Fruit fly (Drosophila melanogaster) whole organism, embryonic: ENCODE results near the gene Send2.

Experiments
- Atf-2 ChIP-seq: fragments of 200-800 bp; sonication (Bioruptor generic); optimal IDR thresholded peaks from 2 replicates; lab custom pipeline; 2016; ENCODE audit warnings: missing biosample characterization, missing genetic modification characterization
- CG11247 ChIP-seq: fragments of 200-800 bp; sonication (Bioruptor generic); IDR thresholded peaks from 2 replicates; pipeline ENCODE4 v1.3.6; 2022; ENCODE audit warnings: missing biosample characterization, missing genetic modification characterization
- CG11560 ChIP-seq: fragments of 200-800 bp; sonication (Bioruptor generic); IDR thresholded peaks from 3 replicates; pipeline ENCODE4 v1.3.6; 2022; ENCODE audit warnings: missing biosample characterization, missing genetic modification characterization
- CG12769 ChIP-seq: fragments of 200-800 bp; sonication (Bioruptor generic); optimal IDR thresholded peaks from 2 replicates; lab custom pipeline; 2019; ENCODE audit warnings: missing biosample characterization, mild to moderate bottlenecking, missing genetic modification characterization, moderate library complexity
- CG13123 ChIP-seq: fragments of 200-800 bp; sonication (Bioruptor generic); optimal IDR thresholded peaks from 2 replicates; lab custom pipeline; 2016; ENCODE audit warnings: missing biosample characterization, missing genetic modification characterization
- CG15011 ChIP-seq: fragments of 200-800 bp; sonication (Bioruptor generic); optimal IDR thresholded peaks from 3 replicates; lab custom pipeline; 2018; ENCODE audit warnings: missing biosample characterization, mild to moderate bottlenecking, missing genetic modification characterization
- CG16779 ChIP-seq: fragments of 200-800 bp; sonication (Bioruptor generic); IDR thresholded peaks from 2 replicates; pipeline ENCODE4 v1.3.6; 2022; ENCODE audit warnings: missing biosample characterization, missing genetic modification characterization
- CG17912 ChIP-seq: fragments of 200-800 bp; sonication (Bioruptor generic); optimal IDR thresholded peaks from 2 replicates; lab custom pipeline; 2018; ENCODE audit warnings: missing biosample characterization, mild to moderate bottlenecking, missing genetic modification characterization
- CG2712 ChIP-seq: fragments of 200-800 bp; optimal IDR thresholded peaks from 3 replicates; lab custom pipeline; 2019; ENCODE audit warnings: missing biosample characterization, mild to moderate bottlenecking, missing genetic modification characterization, moderate library complexity
- CG32532 ChIP-seq: fragments of 200-800 bp; sonication (Bioruptor generic); IDR thresholded peaks from 2 replicates; pipeline ENCODE4 v1.3.6; 2022; ENCODE audit warnings: missing biosample characterization, missing genetic modification characterization
- CG3838 ChIP-seq: fragments of 200-800 bp; sonication (Bioruptor generic); optimal IDR thresholded peaks from 3 replicates; lab custom pipeline; 2016; ENCODE audit warnings: missing biosample characterization, missing genetic modification characterization
- CG43689 ChIP-seq: fragments of 200-800 bp; sonication (Bioruptor generic); IDR thresholded peaks from 2 replicates; pipeline ENCODE4 v1.3.6; 2022; ENCODE audit warnings: missing biosample characterization, missing genetic modification characterization
- CG4730 ChIP-seq: fragments of 200-800 bp; sonication (Bioruptor generic); IDR thresholded peaks from 2 replicates; pipeline ENCODE4 v1.3.6; 2022; ENCODE audit warnings: missing biosample characterization, missing genetic modification characterization
- CG6654 ChIP-seq: fragments of 200-800 bp; sonication (Bioruptor generic); optimal IDR thresholded peaks from 2 replicates; lab custom pipeline; 2017; ENCODE audit warnings: missing biosample characterization, mild to moderate bottlenecking, missing genetic modification characterization
- CG6683 ChIP-seq: fragments of 200-800 bp; sonication (Bioruptor generic); optimal IDR thresholded peaks from 2 replicates; lab custom pipeline; 2017; ENCODE audit warnings: missing biosample characterization, mild to moderate bottlenecking, missing genetic modification characterization, missing genetic modification reagents
- CG7928 ChIP-seq: fragments of 200-800 bp; sonication (Bioruptor generic); optimal IDR thresholded peaks from 2 replicates; lab custom pipeline; 2017; ENCODE audit warnings: missing biosample characterization, mild to moderate bottlenecking, missing genetic modification characterization
- D ChIP-seq, 2 experiments: fragments of 200-800 bp in 1 of 2; fragments of >200 bp in 1 of 2; sonication (Bioruptor generic) in 1 of 2; optimal IDR thresholded peaks; 2 replicates in 1 of 2; 3 replicates in 1 of 2; lab custom pipeline; 2017; ENCODE audit warnings: mild to moderate bottlenecking in 1 of 2, missing biosample characterization in 1 of 2, missing genetic modification characterization in 1 of 2, missing genetic modification reagents in 1 of 2
- D19A ChIP-seq: fragments of 200-800 bp; optimal IDR thresholded peaks from 3 replicates; lab custom pipeline; 2019; ENCODE audit warnings: missing biosample characterization, mild to moderate bottlenecking, missing genetic modification characterization, moderate library complexity
- Deaf1 ChIP-seq: fragments of 200-800 bp; optimal IDR thresholded peaks from 3 replicates; lab custom pipeline; 2019; ENCODE audit warnings: missing biosample characterization, mild to moderate bottlenecking, missing genetic modification characterization, moderate library complexity
- Dip3 ChIP-seq: fragments of 200-800 bp; sonication (Bioruptor generic); optimal IDR thresholded peaks from 3 replicates; lab custom pipeline; 2016; ENCODE audit warnings: missing biosample characterization, missing genetic modification characterization
- Doc3 ChIP-seq: fragments of 200-800 bp; sonication (Bioruptor generic); IDR thresholded peaks from 3 replicates; pipeline ENCODE4 v1.3.6; 2022; ENCODE audit warnings: missing biosample characterization, missing genetic modification characterization; ENCODE audit not compliant: partially characterized antibody
- Drgx ChIP-seq: fragments of 200-800 bp; sonication (Bioruptor generic); IDR thresholded peaks from 2 replicates; pipeline ENCODE4 v1.3.6; 2022; ENCODE audit warnings: missing biosample characterization, missing genetic modification characterization
- Gug ChIP-seq: fragments of 200-800 bp; sonication (Bioruptor generic); IDR thresholded peaks from 4 replicates; pipeline ENCODE4 v1.3.6; 2022; ENCODE audit warnings: missing biosample characterization, missing genetic modification characterization
- Hey ChIP-seq: fragments of 200-800 bp; sonication (Bioruptor generic); optimal IDR thresholded peaks from 3 replicates; lab custom pipeline; 2018; ENCODE audit warnings: missing biosample characterization, mild to moderate bottlenecking, missing genetic modification characterization
- Hr3 ChIP-seq: fragments of 200-800 bp; sonication (Bioruptor generic); optimal IDR thresholded peaks from 3 replicates; lab custom pipeline; 2016; ENCODE audit warnings: missing biosample characterization, missing genetic modification characterization
- Spps ChIP-seq: fragments of 200-800 bp; sonication (Bioruptor generic); optimal IDR thresholded peaks from 2 replicates; lab custom pipeline; 2018; ENCODE audit warnings: missing biosample characterization, mild to moderate bottlenecking, missing genetic modification characterization
- Xbp1 ChIP-seq: fragments of 200-800 bp; sonication (Bioruptor generic); optimal IDR thresholded peaks from 3 replicates; lab custom pipeline; 2016; ENCODE audit warnings: missing biosample characterization, mild to moderate bottlenecking, missing genetic modification characterization
- abd-A ChIP-seq: fragments of 200-800 bp; sonication (Bioruptor generic); optimal IDR thresholded peaks from 3 replicates; lab custom pipeline; 2019; ENCODE audit warnings: missing biosample characterization, mild to moderate bottlenecking, missing genetic modification characterization, moderate library complexity
- aop ChIP-seq: fragments of 200-800 bp; sonication (Bioruptor generic); IDR thresholded peaks from 2 replicates; pipeline ENCODE4 v1.3.6; 2022; ENCODE audit warnings: missing biosample characterization, missing genetic modification characterization
- bab2 ChIP-seq: fragments of 200-800 bp; sonication (Bioruptor generic); optimal IDR thresholded peaks from 2 replicates; lab custom pipeline; 2016; ENCODE audit warnings: missing biosample characterization, missing genetic modification characterization
- br ChIP-seq: fragments of >200 bp; optimal IDR thresholded peaks from 2 replicates; lab custom pipeline; 2017
- cas ChIP-seq: fragments of 200-800 bp; sonication (Bioruptor generic); IDR thresholded peaks from 2 replicates; pipeline ENCODE4 v1.3.6; 2022; ENCODE audit warnings: missing biosample characterization, missing genetic modification characterization
- caup ChIP-seq: fragments of 200-800 bp; sonication (Bioruptor generic); optimal IDR thresholded peaks from 3 replicates; lab custom pipeline; 2017; ENCODE audit warnings: missing biosample characterization, mild to moderate bottlenecking, missing genetic modification characterization, moderate library complexity; ENCODE audit not compliant: severe bottlenecking
- chif ChIP-seq, 2 experiments: fragments of 200-800 bp; sonication (Bioruptor generic); optimal IDR thresholded peaks; 3 replicates each; lab custom pipeline; 2016; ENCODE audit warnings: missing biosample characterization in 2 of 2, missing genetic modification characterization in 2 of 2
- dimm ChIP-seq: fragments of 200-800 bp; sonication (Bioruptor generic); IDR thresholded peaks from 2 replicates; pipeline ENCODE4 v1.3.6; 2022; ENCODE audit warnings: missing biosample characterization, missing genetic modification characterization
- dpn ChIP-seq, 2 experiments: fragments of 200-800 bp; sonication (Bioruptor generic); optimal IDR thresholded peaks; 3 replicates each; lab custom pipeline; 2016; ENCODE audit warnings: missing biosample characterization in 2 of 2, missing genetic modification characterization in 2 of 2
- gce ChIP-seq: fragments of 200-800 bp; sonication (Bioruptor generic); IDR thresholded peaks from 3 replicates; pipeline ENCODE4 v1.3.6; 2022; ENCODE audit warnings: missing biosample characterization, missing genetic modification characterization
- grn ChIP-seq: fragments of 200-800 bp; sonication (Bioruptor generic); optimal IDR thresholded peaks from 3 replicates; lab custom pipeline; 2017; ENCODE audit warnings: missing biosample characterization, missing genetic modification characterization
- gsb ChIP-seq: fragments of 200-800 bp; sonication (Bioruptor generic); IDR thresholded peaks from 2 replicates; pipeline ENCODE4 v1.3.6; 2022; ENCODE audit warnings: missing biosample characterization, missing genetic modification characterization
- gsb-n ChIP-seq: fragments of 200-800 bp; sonication (Bioruptor generic); optimal IDR thresholded peaks from 3 replicates; lab custom pipeline; 2018; ENCODE audit warnings: missing biosample characterization, mild to moderate bottlenecking, missing genetic modification characterization
- gt ChIP-seq: fragments of 200-800 bp; sonication (Bioruptor generic); IDR thresholded peaks from 2 replicates; pipeline ENCODE4 v1.3.6; 2022; ENCODE audit warnings: missing biosample characterization, missing genetic modification characterization
- ham ChIP-seq: fragments of 200-800 bp; sonication (Bioruptor generic); IDR thresholded peaks from 2 replicates; pipeline ENCODE4 v1.3.6; 2022; ENCODE audit warnings: missing biosample characterization, missing genetic modification characterization
- hbn ChIP-seq: fragments of 200-800 bp; sonication (Bioruptor generic); IDR thresholded peaks from 2 replicates; pipeline ENCODE4 v1.3.6; 2022; ENCODE audit warnings: missing biosample characterization, missing genetic modification characterization; ENCODE audit not compliant: partially characterized antibody
- hkb ChIP-seq, 2 experiments: fragments of 200-800 bp in 1 of 2; fragments of >200 bp in 1 of 2; sonication (Bioruptor generic) in 1 of 2; IDR thresholded peaks in 1 of 2; optimal IDR thresholded peaks in 1 of 2; 2 replicates each; pipeline versions ENCODE4 v1.3.6 to Lab custom; 2017 to 2022; ENCODE audit warnings: missing biosample characterization in 1 of 2, missing genetic modification characterization in 1 of 2
- hth ChIP-seq: fragments of >200 bp; optimal IDR thresholded peaks from 2 replicates; lab custom pipeline; 2017; ENCODE audit warnings: inconsistent platforms
- inv ChIP-seq: fragments of 200-800 bp; sonication (Bioruptor generic); IDR thresholded peaks from 2 replicates; pipeline ENCODE4 v1.3.6; 2022; ENCODE audit warnings: missing biosample characterization, missing genetic modification characterization; ENCODE audit not compliant: partially characterized antibody
- pnt ChIP-seq: fragments of 200-800 bp; sonication (Bioruptor generic); optimal IDR thresholded peaks from 3 replicates; lab custom pipeline; 2016; ENCODE audit warnings: missing biosample characterization, missing genetic modification characterization
- sim ChIP-seq: fragments of 200-800 bp; sonication (Bioruptor generic); IDR thresholded peaks from 2 replicates; pipeline ENCODE4 v1.3.6; 2022; ENCODE audit warnings: missing biosample characterization, missing genetic modification characterization
- slp2 ChIP-seq: fragments of 200-800 bp; sonication (Bioruptor generic); optimal IDR thresholded peaks from 2 replicates; lab custom pipeline; 2016; ENCODE audit warnings: missing biosample characterization, missing genetic modification characterization
- sr ChIP-seq: fragments of 200-800 bp; sonication (Bioruptor generic); IDR thresholded peaks from 3 replicates; pipeline ENCODE4 v1.3.6; 2022; ENCODE audit warnings: missing biosample characterization, missing genetic modification characterization
- tll ChIP-seq, 2 experiments: fragments of 200-800 bp in 1 of 2; fragments of >200 bp in 1 of 2; sonication (Bioruptor generic) in 1 of 2; optimal IDR thresholded peaks; 2 replicates each; lab custom pipeline; 2017 to 2019; ENCODE audit warnings: missing biosample characterization in 2 of 2, missing genetic modification characterization in 2 of 2, mild to moderate bottlenecking in 1 of 2, moderate library complexity in 1 of 2
- zen ChIP-seq: fragments of 200-800 bp; sonication (Bioruptor generic); optimal IDR thresholded peaks from 3 replicates; lab custom pipeline; 2018; ENCODE audit warnings: missing biosample characterization, mild to moderate bottlenecking, missing genetic modification characterization, moderate library complexity

Send2 gene

DNA sequence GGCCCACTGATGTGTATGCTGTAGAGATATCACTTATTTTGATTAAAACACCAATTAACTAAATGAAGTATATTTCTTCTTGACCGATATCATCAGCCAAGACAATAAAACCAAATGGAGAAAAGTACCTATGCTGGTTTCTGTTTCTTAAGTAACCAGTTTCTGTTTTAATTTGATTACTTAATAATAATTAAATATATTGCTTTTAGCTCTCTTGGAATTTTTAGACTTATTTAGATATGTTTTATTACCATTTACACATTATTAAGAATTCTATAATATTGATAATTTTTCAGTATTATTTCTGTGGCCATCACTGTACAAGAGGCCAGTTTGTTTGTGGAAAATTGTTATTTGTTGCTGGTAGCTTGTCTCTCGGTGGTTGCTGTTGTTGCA, 20.8 kb upstream of the Send2 start (continued):
- TF ChIP-seq gce (no peak), CG4730 (GFP tag; lab: Robert Waterston, UW) (0 out of 2 replicates have a peak, but pooled peaks have one; percentile 7), CG16779 (GFP tag; lab: Robert Waterston, UW) (no peak), Gug (no peak), chif (GFP tag; optimal IDR thresholded peaks at IDR 0.05; lab: Kevin White, UChicago) (no peak), CG15011 (GFP tag; lab: Kevin White, UChicago) (peak; percentile 20), abd-A (tag; lab: Kevin White, UChicago) (no peak), Dip3 (no peak), hkb (optimal IDR thresholded peaks at IDR 0.05; lab: Kevin White, UChicago) (no peak), hkb (GFP tag; IDR thresholded peaks at IDR 0.05; lab: Robert Waterston, UW) (peak; percentile 63), pnt (GFP tag; lab: Kevin White, UChicago) (no peak), sr (GFP tag; lab: Robert Waterston, UW) (no peak), Doc3 (GFP tag; lab: Robert Waterston, UW) (no peak), cas (GFP tag; lab: Robert Waterston, UW) (no peak), Xbp1 (GFP tag; lab: Kevin White, UChicago) (peak; percentile 54), Atf-2 (no peak), CG12769 (tag; lab: Kevin White, UChicago) (no peak), D19A (tag; lab: Kevin White, UChicago) (peak; percentile 22), CG3838 (GFP tag; lab: Kevin White, UChicago) (no peak), gt (no peak), Spps (peak; percentile 4), hbn (GFP tag; lab: Robert Waterston, UW) (no peak), CG11247 (GFP tag; lab: Robert Waterston, UW) (no peak), inv (GFP tag; lab: Robert Waterston, UW) (no peak), br (no peak), CG7928 (no peak), zen (tag; lab: Kevin White, UChicago) (peak; percentile 38), D (optimal IDR thresholded peaks at IDR 0.05; lab: Kevin White, UChicago) (no peak), D (GFP tag; optimal IDR thresholded peaks at IDR 0.05; lab: Kevin White, UChicago) (peak; percentile 67), ham (GFP tag; lab: Robert Waterston, UW) (no peak), CG6654 (GFP tag; lab: Kevin White, UChicago) (no peak), dpn (GFP tag; optimal IDR thresholded peaks at IDR 0.05; lab: Kevin White, UChicago) (no peak), CG11560 (tag; lab: Robert Waterston, UW) (no peak), CG2712 (tag; lab: Kevin White, UChicago) (peak; percentile 81), Hey (tag; lab: Kevin White, UChicago) (no peak), caup (peak; percentile 8), grn (GFP tag; lab: Kevin White, UChicago) (no peak), Drgx (GFP tag; lab: Robert Waterston, UW) (peak; percentile 61; the same call in 1 of the 2 replicates), CG17912 (GFP tag; lab: Kevin White, UChicago) (no peak), tll (GFP tag; optimal IDR thresholded peaks at IDR 0.05; lab: Kevin White, UChicago) (no peak), gsb (no peak), sim (GFP tag; lab: Robert Waterston, UW) (no peak), Hr3 (GFP tag; lab: Kevin White, UChicago) (no peak), CG43689 (GFP tag; lab: Robert Waterston, UW) (no peak), CG13123 (GFP tag; lab: Kevin White, UChicago) (no peak), gsb-n (tag; lab: Kevin White, UChicago) (peak; percentile 48), aop (no peak), slp2 (GFP tag; lab: Kevin White, UChicago) (no peak), hth (lab: Kevin White, UChicago) (no peak), CG32532 (GFP tag; lab: Robert Waterston, UW) (no peak), CG6683 (GFP tag; lab: Kevin White, UChicago) (peak; percentile 12), bab2 (no peak), Deaf1 (tag; lab: Kevin White, UChicago) (no peak), dimm (GFP tag; lab: Robert Waterston, UW) (no peak)
